Worm (Caenorhabditis elegans) whole organism, L2 larva: ENCODE results near the gene T16H12.2.

ENCODE experiments used
- Y55F3AM.14 ChIP-seq: fragments of 200-800 bp; sonication (Bioruptor generic); optimal IDR thresholded peaks from 2 replicates; lab custom pipeline; 2018; ENCODE audit warnings: mild to moderate bottlenecking, missing genetic modification characterization, missing compliant biosample characterization
- ZK546.5 ChIP-seq: sonication (generic microtip); optimal IDR thresholded peaks from 2 replicates; lab custom pipeline; 2017; ENCODE audit warnings: missing biosample characterization, missing genetic modification characterization
- lin-11 ChIP-seq: fragments of 150-350 bp; sonication (generic microtip); optimal IDR thresholded peaks from 2 replicates; lab custom pipeline; 2014; ENCODE audit warnings: missing biosample characterization, missing genetic modification characterization, inconsistent platforms, mixed read lengths
- ztf-11 ChIP-seq: sonication (generic microtip); optimal IDR thresholded peaks from 2 replicates; lab custom pipeline; 2017; ENCODE audit warnings: missing biosample characterization, missing genetic modification characterization

DNA sequence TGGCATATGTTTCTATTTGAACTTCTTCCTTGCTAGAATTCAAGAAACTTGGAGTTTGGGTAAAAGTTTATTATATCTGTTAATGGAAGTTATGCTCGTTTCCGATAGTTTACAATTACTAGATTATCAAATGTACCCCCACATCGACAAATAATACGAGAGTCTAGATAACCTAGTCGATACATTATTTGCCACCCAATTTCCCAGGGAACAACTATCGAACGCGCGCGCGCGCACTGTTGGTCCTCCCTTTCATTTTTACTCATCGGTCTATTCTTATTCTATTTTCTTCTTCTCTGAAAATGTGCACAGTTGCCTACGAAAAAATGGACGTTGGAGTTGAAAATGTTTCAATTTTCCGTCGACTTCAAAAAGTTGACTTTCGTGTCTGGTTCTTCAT is 25.5 kb upstream of the T16H12.2 start, which contains the start of gene T16G12.13:
- TF ChIP-seq ztf-11 (no peak), ZK546.5 (no peak), lin-11 (tag; lab: Kevin White, UChicago) (no peak), Y55F3AM.14 (GFP tag; lab: Kevin White, UChicago) (no peak)
